Fruit fly (Drosophila melanogaster) whole organism, embryonic: Measurements from ENCODE around the gene Os-C.

ENCODE experiments used
- Bteb2 ChIP-seq: fragments of 200-800 bp; sonication (Bioruptor generic); optimal IDR thresholded peaks from 2 replicates; lab custom pipeline; 2016; ENCODE audit warnings: missing biosample characterization, missing genetic modification characterization
- CG10321 ChIP-seq: fragments of 200-800 bp; sonication (Bioruptor generic); IDR thresholded peaks from 2 replicates; pipeline ENCODE4 v1.3.6; 2022; ENCODE audit warnings: missing biosample characterization, missing genetic modification characterization
- CG11398 ChIP-seq: fragments of 200-800 bp; sonication (Bioruptor generic); optimal IDR thresholded peaks from 2 replicates; lab custom pipeline; 2016; ENCODE audit warnings: missing biosample characterization, missing genetic modification characterization
- CG11504 ChIP-seq: fragments of 200-800 bp; sonication (Bioruptor generic); optimal IDR thresholded peaks from 3 replicates; lab custom pipeline; 2019; ENCODE audit warnings: missing biosample characterization, mild to moderate bottlenecking, missing genetic modification characterization, moderate library complexity
- CG1647 ChIP-seq: fragments of 200-800 bp; sonication (Bioruptor generic); optimal IDR thresholded peaks from 3 replicates; lab custom pipeline; 2016; ENCODE audit warnings: missing biosample characterization, missing genetic modification characterization
- CG18011 ChIP-seq: fragments of 200-800 bp; sonication (Bioruptor generic); optimal IDR thresholded peaks from 2 replicates; lab custom pipeline; 2017; ENCODE audit warnings: missing biosample characterization, missing genetic modification characterization, mild to moderate bottlenecking, moderate library complexity, missing genotype
- CG18262 ChIP-seq: fragments of 200-800 bp; optimal IDR thresholded peaks from 3 replicates; lab custom pipeline; 2019; ENCODE audit warnings: missing biosample characterization, mild to moderate bottlenecking, missing genetic modification characterization, moderate library complexity
- CG2875 ChIP-seq: fragments of 200-800 bp; sonication (Bioruptor generic); optimal IDR thresholded peaks from 2 replicates; lab custom pipeline; 2017; ENCODE audit warnings: missing biosample characterization, mild to moderate bottlenecking, missing genetic modification characterization, missing genetic modification reagents
- CG3407 ChIP-seq: fragments of 200-800 bp; sonication (Bioruptor generic); optimal IDR thresholded peaks from 2 replicates; lab custom pipeline; 2018; ENCODE audit warnings: missing biosample characterization, mild to moderate bottlenecking, missing genetic modification characterization
- CG34224 ChIP-seq: fragments of 200-800 bp; sonication (Bioruptor generic); IDR thresholded peaks from 3 replicates; pipeline ENCODE4 v1.3.6; 2022; ENCODE audit warnings: missing biosample characterization, missing genetic modification characterization; ENCODE audit not compliant: partially characterized antibody
- CG4282 ChIP-seq: fragments of 200-800 bp; sonication (Bioruptor generic); optimal IDR thresholded peaks from 2 replicates; lab custom pipeline; 2016; ENCODE audit warnings: missing biosample characterization, missing genetic modification characterization
- CG6654 ChIP-seq: fragments of 200-800 bp; sonication (Bioruptor generic); optimal IDR thresholded peaks from 2 replicates; lab custom pipeline; 2017; ENCODE audit warnings: missing biosample characterization, mild to moderate bottlenecking, missing genetic modification characterization
- CG7745 ChIP-seq: fragments of 200-800 bp; sonication (Bioruptor generic); optimal IDR thresholded peaks from 2 replicates; lab custom pipeline; 2018; ENCODE audit warnings: missing biosample characterization, mild to moderate bottlenecking, missing genetic modification characterization, moderate library complexity
- CG8281 ChIP-seq: fragments of 200-800 bp; sonication (Bioruptor generic); optimal IDR thresholded peaks from 2 replicates; lab custom pipeline; 2018; ENCODE audit warnings: missing biosample characterization, mild to moderate bottlenecking, missing genetic modification characterization, moderate library complexity
- CG8359 ChIP-seq: fragments of 200-800 bp; sonication (Bioruptor generic); optimal IDR thresholded peaks from 2 replicates; lab custom pipeline; 2017; ENCODE audit warnings: missing biosample characterization, mild to moderate bottlenecking, missing genetic modification characterization, borderline replicate concordance
- CG8944 ChIP-seq: fragments of 200-800 bp; sonication (Bioruptor generic); optimal IDR thresholded peaks from 3 replicates; lab custom pipeline; 2016; ENCODE audit warnings: missing biosample characterization, missing genetic modification characterization
- CG9437 ChIP-seq: fragments of 200-800 bp; sonication (Bioruptor generic); optimal IDR thresholded peaks from 2 replicates; lab custom pipeline; 2018; ENCODE audit warnings: missing biosample characterization, mild to moderate bottlenecking, missing genetic modification characterization
- Dbx ChIP-seq: fragments of 200-800 bp; sonication (Bioruptor generic); IDR thresholded peaks from 3 replicates; pipeline ENCODE4 v1.3.6; 2022; ENCODE audit warnings: missing biosample characterization, missing genetic modification characterization
- Dfd ChIP-seq, 2 experiments: fragments of >200 bp; optimal IDR thresholded peaks; 2 replicates each; lab custom pipeline; 2017; ENCODE audit warnings: missing biosample characterization in 2 of 2, missing genetic modification characterization in 2 of 2
- Dref ChIP-seq: fragments of 200-800 bp; sonication (Bioruptor generic); IDR thresholded peaks from 2 replicates; pipeline ENCODE4 v1.3.6; 2022; ENCODE audit warnings: missing biosample characterization, missing genetic modification characterization
- Drgx ChIP-seq: fragments of 200-800 bp; sonication (Bioruptor generic); IDR thresholded peaks from 2 replicates; pipeline ENCODE4 v1.3.6; 2022; ENCODE audit warnings: missing biosample characterization, missing genetic modification characterization
- Gug ChIP-seq: fragments of 200-800 bp; sonication (Bioruptor generic); IDR thresholded peaks from 4 replicates; pipeline ENCODE4 v1.3.6; 2022; ENCODE audit warnings: missing biosample characterization, missing genetic modification characterization
- HLH54F ChIP-seq: fragments of 200-800 bp; sonication (Bioruptor generic); optimal IDR thresholded peaks from 3 replicates; lab custom pipeline; 2016; ENCODE audit warnings: missing biosample characterization, missing genetic modification characterization
- Hr78 ChIP-seq, 2 experiments: fragments of 200-800 bp in 1 of 2; fragments of >200 bp in 1 of 2; sonication (Bioruptor generic) in 1 of 2; optimal IDR thresholded peaks; 2 replicates each; lab custom pipeline; 2017 to 2019; ENCODE audit warnings: missing biosample characterization in 2 of 2, missing genetic modification characterization in 2 of 2, mild to moderate bottlenecking in 1 of 2, moderate library complexity in 1 of 2
- MESR4 ChIP-seq: fragments of 200-800 bp; sonication (Bioruptor generic); optimal IDR thresholded peaks from 2 replicates; lab custom pipeline; 2018; ENCODE audit warnings: missing biosample characterization, mild to moderate bottlenecking, missing genetic modification characterization, moderate library complexity
- Mrtf ChIP-seq: fragments of 200-800 bp; sonication (Bioruptor generic); IDR thresholded peaks from 3 replicates; pipeline ENCODE4 v1.3.6; 2022; ENCODE audit warnings: missing biosample characterization, missing genetic modification characterization
- Myb ChIP-seq: fragments of 200-800 bp; sonication (Bioruptor generic); optimal IDR thresholded peaks from 2 replicates; lab custom pipeline; 2016; ENCODE audit warnings: missing biosample characterization, missing genetic modification characterization
- NFAT ChIP-seq: fragments of 200-800 bp; sonication (Bioruptor generic); IDR thresholded peaks from 2 replicates; pipeline ENCODE4 v1.3.6; 2022; ENCODE audit warnings: missing biosample characterization, missing genetic modification characterization
- PHDP ChIP-seq: fragments of 200-800 bp; sonication (Bioruptor generic); optimal IDR thresholded peaks from 3 replicates; lab custom pipeline; 2018; ENCODE audit warnings: missing biosample characterization, mild to moderate bottlenecking, missing genetic modification characterization, moderate library complexity
- Pdp1 ChIP-seq, 2 experiments: fragments of 200-800 bp; sonication (Bioruptor generic); optimal IDR thresholded peaks; 3 replicates each; lab custom pipeline; 2016; ENCODE audit warnings: missing biosample characterization in 2 of 2, missing genetic modification characterization in 2 of 2, mild to moderate bottlenecking in 1 of 2, moderate library complexity in 1 of 2
- Ravus ChIP-seq: fragments of 200-800 bp; sonication (Bioruptor generic); IDR thresholded peaks from 2 replicates; pipeline ENCODE4 v1.3.6; 2022; ENCODE audit warnings: missing biosample characterization, missing genetic modification characterization
- Rx ChIP-seq: fragments of 200-800 bp; sonication (Bioruptor generic); IDR thresholded peaks from 2 replicates; pipeline ENCODE4 v1.3.6; 2022; ENCODE audit warnings: missing biosample characterization, missing genetic modification characterization
- Xrp1 ChIP-seq: fragments of 200-800 bp; sonication (Bioruptor generic); IDR thresholded peaks from 2 replicates; pipeline ENCODE4 v1.3.6; 2022; ENCODE audit warnings: missing biosample characterization, missing genetic modification characterization
- cato ChIP-seq: fragments of 200-800 bp; sonication (Bioruptor generic); optimal IDR thresholded peaks from 2 replicates; lab custom pipeline; 2016; ENCODE audit warnings: missing biosample characterization, missing genetic modification characterization, borderline replicate concordance
- emc ChIP-seq: fragments of 200-800 bp; sonication (Bioruptor generic); optimal IDR thresholded peaks from 2 replicates; lab custom pipeline; 2016; ENCODE audit warnings: missing biosample characterization, missing genetic modification characterization
- eyg ChIP-seq: fragments of 200-800 bp; sonication (Bioruptor generic); optimal IDR thresholded peaks from 3 replicates; lab custom pipeline; 2016; ENCODE audit warnings: missing biosample characterization, missing genetic modification characterization
- gro ChIP-seq: fragments of 200-800 bp; sonication (Bioruptor generic); optimal IDR thresholded peaks from 2 replicates; lab custom pipeline; 2016; ENCODE audit warnings: missing biosample characterization, missing genetic modification characterization
- gsb-n ChIP-seq: fragments of 200-800 bp; sonication (Bioruptor generic); optimal IDR thresholded peaks from 3 replicates; lab custom pipeline; 2018; ENCODE audit warnings: missing biosample characterization, mild to moderate bottlenecking, missing genetic modification characterization
- jumu ChIP-seq: fragments of 200-800 bp; sonication (Bioruptor generic); optimal IDR thresholded peaks from 3 replicates; lab custom pipeline; 2016; ENCODE audit warnings: missing biosample characterization, missing genetic modification characterization
- lilli ChIP-seq: fragments of 200-800 bp; sonication (Bioruptor generic); optimal IDR thresholded peaks from 3 replicates; lab custom pipeline; 2016; ENCODE audit warnings: missing biosample characterization, missing genetic modification characterization
- lmd ChIP-seq: fragments of 200-800 bp; sonication (Bioruptor generic); IDR thresholded peaks from 2 replicates; pipeline ENCODE4 v1.3.6; 2022; ENCODE audit warnings: missing biosample characterization, missing genetic modification characterization
- luna ChIP-seq: fragments of 200-800 bp; sonication (Bioruptor generic); optimal IDR thresholded peaks from 2 replicates; lab custom pipeline; 2016; ENCODE audit warnings: missing biosample characterization, missing genetic modification characterization
- mld ChIP-seq: fragments of 200-800 bp; sonication (Bioruptor generic); IDR thresholded peaks from 3 replicates; pipeline ENCODE4 v1.3.6; 2022; ENCODE audit warnings: missing biosample characterization, missing genetic modification characterization; ENCODE audit not compliant: partially characterized antibody
- nerfin-1 ChIP-seq: fragments of 200-800 bp; sonication (Bioruptor generic); optimal IDR thresholded peaks from 3 replicates; lab custom pipeline; 2019; ENCODE audit warnings: missing biosample characterization, mild to moderate bottlenecking, missing genetic modification characterization, moderate library complexity
- pnt ChIP-seq: fragments of 200-800 bp; sonication (Bioruptor generic); optimal IDR thresholded peaks from 3 replicates; lab custom pipeline; 2016; ENCODE audit warnings: missing biosample characterization, missing genetic modification characterization
- salm ChIP-seq: fragments of 200-800 bp; sonication (Bioruptor generic); optimal IDR thresholded peaks from 2 replicates; lab custom pipeline; 2018; ENCODE audit warnings: missing biosample characterization, mild to moderate bottlenecking, missing genetic modification characterization
- shn ChIP-seq: fragments of 200-800 bp; sonication (Bioruptor generic); optimal IDR thresholded peaks from 3 replicates; lab custom pipeline; 2016; ENCODE audit warnings: missing biosample characterization, missing genetic modification characterization
- sim ChIP-seq: fragments of 200-800 bp; sonication (Bioruptor generic); IDR thresholded peaks from 2 replicates; pipeline ENCODE4 v1.3.6; 2022; ENCODE audit warnings: missing biosample characterization, missing genetic modification characterization
- sqz ChIP-seq: fragments of 200-800 bp; sonication (Bioruptor generic); optimal IDR thresholded peaks from 3 replicates; lab custom pipeline; 2018; ENCODE audit warnings: missing biosample characterization, mild to moderate bottlenecking, missing genetic modification characterization
- sug ChIP-seq: fragments of 200-800 bp; optimal IDR thresholded peaks from 2 replicates; lab custom pipeline; 2019; ENCODE audit warnings: missing biosample characterization, mild to moderate bottlenecking, missing genetic modification characterization, moderate library complexity
- usp ChIP-seq: fragments of >200 bp; optimal IDR thresholded peaks from 2 replicates; lab custom pipeline; 2017; ENCODE audit warnings: missing biosample characterization, missing genetic modification characterization
- z ChIP-seq: fragments of 200-800 bp; sonication (Bioruptor generic); IDR thresholded peaks from 3 replicates; pipeline ENCODE4 v1.3.6; 2022; ENCODE audit warnings: missing biosample characterization, missing genetic modification characterization

The Os-C gene

dm6 chr3R:8009080-8009620 lies 30.4 kb downstream of the Os-C start, which contains the start of the genes CG11052 and CG3223 (continued):
- TF ChIP-seq CG1647 (GFP tag; lab: Kevin White, UChicago) (no peak), CG18262 (tag; lab: Kevin White, UChicago) (peak; percentile 3), CG2875 (GFP tag; lab: Kevin White, UChicago) (no peak), CG11504 (tag; lab: Kevin White, UChicago) (no peak), Pdp1 (GFP tag; optimal IDR thresholded peaks at IDR 0.05; lab: Kevin White, UChicago) (no peak), Dbx (GFP tag; lab: Robert Waterston, UW) (no peak), salm (peak; percentile 11), gro (GFP tag; lab: Kevin White, UChicago) (no peak), Ravus (GFP tag; lab: Robert Waterston, UW) (no peak), CG18011 (GFP tag; lab: Kevin White, UChicago) (no peak), shn (GFP tag; lab: Kevin White, UChicago) (no peak), z (no peak), nerfin-1 (tag; lab: Kevin White, UChicago) (no peak), usp (GFP tag; lab: Kevin White, UChicago) (no peak), sug (tag; lab: Kevin White, UChicago) (peak; percentile 32), CG7745 (tag; lab: Kevin White, UChicago) (no peak), Gug (GFP tag; lab: Robert Waterston, UW) (no peak), sqz (GFP tag; lab: Kevin White, UChicago) (no peak), Rx (GFP tag; lab: Robert Waterston, UW) (no peak), CG3407 (GFP tag; lab: Kevin White, UChicago) (no peak), Mrtf (no peak), CG8359 (GFP tag; lab: Kevin White, UChicago) (no peak), lmd (GFP tag; lab: Robert Waterston, UW) (no peak), CG34224 (GFP tag; lab: Robert Waterston, UW) (no peak), CG8281 (no peak), CG4282 (GFP tag; lab: Kevin White, UChicago) (no peak), MESR4 (GFP tag; lab: Kevin White, UChicago) (peak; percentile 70), CG8944 (GFP tag; lab: Kevin White, UChicago) (no peak), luna (no peak), cato (GFP tag; lab: Kevin White, UChicago) (no peak), Drgx (GFP tag; lab: Robert Waterston, UW) (no peak), jumu (GFP tag; lab: Kevin White, UChicago) (no peak), lilli (GFP tag; lab: Kevin White, UChicago) (peak; percentile 25), CG10321 (GFP tag; lab: Robert Waterston, UW) (no peak), Bteb2 (no peak), eyg (GFP tag; lab: Kevin White, UChicago) (no peak), HLH54F (GFP tag; lab: Kevin White, UChicago) (no peak), CG9437 (GFP tag; lab: Kevin White, UChicago) (no peak), gsb-n (tag; lab: Kevin White, UChicago) (no peak), mld (GFP tag; lab: Robert Waterston, UW) (no peak), CG11398 (GFP tag; lab: Kevin White, UChicago) (no peak), NFAT (GFP tag; lab: Robert Waterston, UW) (no peak; the same call in 1 of the 2 replicates), Hr78 (GFP tag; optimal IDR thresholded peaks at IDR 0.05; lab: Kevin White, UChicago) (no peak), Xrp1 (GFP tag; lab: Robert Waterston, UW) (no peak), PHDP (tag; lab: Kevin White, UChicago) (no peak), sim (GFP tag; lab: Robert Waterston, UW) (no peak), Dfd (GFP tag; optimal IDR thresholded peaks at IDR 0.05; lab: Kevin White, UChicago) (no peak), emc (GFP tag; lab: Kevin White, UChicago) (no peak), CG6654 (GFP tag; lab: Kevin White, UChicago) (no peak), pnt (no peak), Myb (GFP tag; lab: Kevin White, UChicago) (peak; percentile 55), Dref (GFP tag; lab: Robert Waterston, UW) (peak; percentile 68)
